Worm (Caenorhabditis elegans): ENCODE results near the gene C04C3.6.

The C04C3.6 gene

DNA sequence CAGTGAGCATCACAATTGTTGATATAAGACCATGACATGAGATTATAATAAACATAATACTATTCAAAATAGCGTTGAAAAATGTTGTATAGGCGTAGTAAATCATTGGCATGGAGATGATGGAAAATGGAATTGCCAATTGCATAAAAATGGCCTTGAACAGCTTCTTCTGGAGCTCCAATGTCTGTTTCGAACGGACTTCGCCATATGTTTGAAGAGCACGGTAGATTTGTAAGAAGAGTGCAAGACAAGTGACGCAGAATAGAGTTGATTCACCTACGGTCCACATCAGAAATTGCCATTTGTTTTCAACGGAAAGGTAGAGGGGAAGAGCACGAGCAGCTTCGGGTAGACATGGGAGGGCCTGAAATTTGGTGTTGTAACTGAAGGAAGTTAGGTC, 24.9 kb upstream of the C04C3.6 start (continued):
- TF ChIP-seq F52B5.7 (tag; optimal IDR thresholded peaks at IDR 0.05) (no peak), Y53F4B.3 (GFP tag; IDR thresholded peaks at IDR 0.05) (no peak)

DNA sequence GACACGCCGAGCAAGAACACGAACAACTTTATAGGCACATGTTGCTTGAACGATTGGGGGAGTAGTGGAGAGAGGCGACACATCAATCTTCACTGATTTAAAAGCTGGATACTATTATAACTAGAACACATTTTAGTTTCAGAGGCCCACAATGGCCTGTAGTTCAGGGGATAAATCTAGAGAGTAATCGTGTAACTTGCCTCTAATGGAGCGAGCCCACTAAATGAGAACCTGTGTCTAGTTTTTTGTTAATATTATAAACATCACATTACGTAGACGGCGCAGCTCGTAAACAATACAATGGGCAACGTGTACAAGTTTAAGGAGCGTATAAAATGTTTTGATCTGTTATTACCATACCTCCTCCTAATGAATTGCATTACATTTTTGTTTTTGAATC, 22.2 kb upstream of the C04C3.6 start, which contains the start of gene F58E2.5:
TSS of gene F58E2.5 (plus strand) at position 301 of the 400 bp plus-strand sequence.
- no peak for TF ChIP-seq ets-4 (GFP tag; optimal IDR thresholded peaks at IDR 0.05)
- TF ChIP-seq ZK185.1 (tag; optimal IDR thresholded peaks at IDR 0.05; ENCODE audit: poor library complexity, severe bottlenecking), result no peak
- TF ChIP-seq efl-1 (GFP tag; optimal IDR thresholded peaks at IDR 0.05), result no peak
- TF ChIP-seq lsl-1 (GFP tag; optimal IDR thresholded peaks at IDR 0.05), result no peak
- no peak for TF ChIP-seq egrh-3 (GFP tag; IDR thresholded peaks at IDR 0.05)
- TF ChIP-seq hmg-20 (GFP tag; IDR thresholded peaks at IDR 0.05), result no peak
- no peak for TF ChIP-seq nfya-1 (tag; optimal IDR thresholded peaks at IDR 0.05; ENCODE audit: borderline replicate concordance, insufficient read depth)
- no peak for TF ChIP-seq snpc-4 (GFP tag; optimal IDR thresholded peaks at IDR 0.05)
- TF ChIP-seq snpc-4 (tag; optimal IDR thresholded peaks at IDR 0.05), result no peak

DNA sequence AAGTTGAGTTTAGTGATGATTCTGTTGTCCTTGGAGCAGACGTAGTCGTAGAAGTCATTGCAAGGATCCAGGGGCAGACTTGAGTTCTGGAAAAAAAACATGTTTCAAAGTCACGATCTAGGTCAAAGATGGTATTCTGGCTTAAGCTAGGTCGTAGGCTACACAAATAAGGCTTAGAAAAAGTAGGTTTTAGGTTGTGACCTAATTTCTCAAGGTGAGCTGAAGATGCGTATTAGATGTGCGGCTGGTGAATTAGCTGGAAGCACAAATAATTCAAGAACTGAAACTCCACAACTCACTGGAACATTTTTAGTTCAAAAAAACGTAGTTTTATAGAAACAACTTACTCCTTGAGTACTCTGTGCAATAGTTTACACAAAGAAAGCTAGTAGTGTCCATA, 21.7 kb upstream of the C04C3.6 start, which contains the start of gene F09D12.2:
TSS of gene F09D12.2 (minus strand) at position 101 of the 400 bp plus-strand sequence.
- TF ChIP-seq nhr-120 (GFP tag; IDR thresholded peaks at IDR 0.05) (no peak), nhr-27 (tag; optimal IDR thresholded peaks at IDR 0.05) (no peak), D2030.7 (GFP tag; IDR thresholded peaks at IDR 0.05) (no peak), madf-6 (GFP tag; IDR thresholded peaks at IDR 0.05) (no peak), B0035.1 (tag; optimal IDR thresholded peaks at IDR 0.05) (no peak)

- TF ChIP-seq F49E8.2 (tag; optimal IDR thresholded peaks at IDR 0.05; ENCODE audit: insufficient read depth) (no peak), die-1 (tag; optimal IDR thresholded peaks at IDR 0.05) (no peak), rpc-1 (optimal IDR thresholded peaks at IDR 0.05) (no peak), rpc-1 (tag; optimal IDR thresholded peaks at IDR 0.05) (no peak), ztf-25 (GFP tag; IDR thresholded peaks at IDR 0.05) (no peak), B0019.2 (GFP tag; conservative IDR thresholded peaks at IDR 0.05) (no peak), nfya-1 (tag; optimal IDR thresholded peaks at IDR 0.05; ENCODE audit: borderline replicate concordance, insufficient read depth) (no peak), atf-7 (tag; optimal IDR thresholded peaks at IDR 0.05) (no peak), Y56A3A.18 (GFP tag; IDR thresholded peaks at IDR 0.05) (no peak), somi-1 (GFP tag; optimal IDR thresholded peaks at IDR 0.05) (no peak), C06A6.2 (GFP tag; conservative IDR thresholded peaks at IDR 0.05) (no peak), cebp-2 (GFP tag; IDR thresholded peaks at IDR 0.05) (no peak), Y53F4B.3 (GFP tag; IDR thresholded peaks at IDR 0.05) (no peak), ccch-3 (GFP tag; optimal IDR thresholded peaks at IDR 0.05) (no peak), pbrm-1 (GFP tag; IDR thresholded peaks at IDR 0.05) (no peak), F37B4.10 (GFP tag; IDR thresholded peaks at IDR 0.05) (no peak), egrh-3 (GFP tag; IDR thresholded peaks at IDR 0.05) (no peak), madf-10 (tag; optimal IDR thresholded peaks at IDR 0.05) (no peak)
These were observed 20.1 kb upstream of the C04C3.6 start for ce11 chrIV:3442513-3442912.

- TF ChIP-seq bed-1 (GFP tag; IDR thresholded peaks at IDR 0.05) (no peak), somi-1 (GFP tag; optimal IDR thresholded peaks at IDR 0.05) (no peak), akir-1 (GFP tag; optimal IDR thresholded peaks at IDR 0.05) (no peak), xnd-1 (tag; optimal IDR thresholded peaks at IDR 0.05) (no peak), F22D6.2 (tag; optimal IDR thresholded peaks at IDR 0.05) (no peak), hmg-20 (GFP tag; IDR thresholded peaks at IDR 0.05) (no peak), unc-130 (GFP tag; optimal IDR thresholded peaks at IDR 0.05) (no peak), lin-40 (tag; optimal IDR thresholded peaks at IDR 0.05) (no peak)
These were observed 18.4 kb upstream of the C04C3.6 start, which contains the start of gene grd-10 for ce11 chrIV:3440848-3441247. Gene grd-10, plus strand, starts transcription at chrIV:3441055.
